Fruit fly (Drosophila melanogaster) whole organism, pupa: ENCODE data around the gene CG13300.

Experiments used
- CG17806 ChIP-seq: fragments of 200-800 bp; sonication (Bioruptor generic); optimal IDR thresholded peaks from 2 replicates; lab custom pipeline; 2018; ENCODE audit warnings: missing biosample characterization, mild to moderate bottlenecking, missing genetic modification characterization, moderate library complexity
- CG32121 ChIP-seq: fragments of 200-800 bp; sonication (Bioruptor generic); IDR thresholded peaks from 2 replicates; pipeline ENCODE4 v1.3.6; 2022; ENCODE audit warnings: missing biosample characterization, missing genetic modification characterization
- CG9948 ChIP-seq: fragments of 200-800 bp; sonication (Bioruptor generic); optimal IDR thresholded peaks from 2 replicates; lab custom pipeline; 2018; ENCODE audit warnings: missing biosample characterization, mild to moderate bottlenecking, missing genetic modification characterization, moderate library complexity
- rn ChIP-seq: fragments of 200-800 bp; sonication (Bioruptor generic); IDR thresholded peaks from 2 replicates; pipeline ENCODE4 v1.3.6; 2022; ENCODE audit warnings: missing biosample characterization, missing genetic modification characterization

DNA sequence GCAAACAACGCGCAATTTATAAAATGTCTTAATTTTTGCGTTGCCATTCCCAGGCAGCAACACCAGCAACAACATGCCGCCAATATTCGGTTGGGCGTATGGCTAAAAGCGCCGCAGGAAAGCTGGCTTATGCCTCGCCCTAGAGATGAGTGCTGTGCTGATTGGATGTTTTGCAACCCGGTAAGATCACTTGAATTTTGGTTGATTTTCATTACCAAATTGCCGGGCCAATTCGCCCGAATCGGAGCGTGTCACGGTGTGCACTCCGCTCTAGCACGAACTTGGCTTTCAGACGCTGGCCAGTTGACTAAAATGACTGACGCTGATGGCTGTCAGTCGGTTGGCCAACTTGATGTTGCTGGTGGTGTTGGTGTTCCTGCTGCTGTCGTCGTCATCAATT is 66.8 kb downstream of the CG13300 start:
- TF ChIP-seq CG9948 (tag; lab: Kevin White, UChicago) (peak; percentile 20), CG17806 (tag; lab: Kevin White, UChicago) (peak; percentile 53), rn (GFP tag; lab: Robert Waterston, UW) (peak; percentile 37; the same call in 1 of the 2 replicates), CG32121 (GFP tag; lab: Robert Waterston, UW) (peak; percentile 69; the same call in 1 of the 2 replicates)
